Worm (Caenorhabditis elegans): ENCODE measurements around the gene F54D12.2.
"Not testable (repeated sequence)": the region's sequence is repeated elsewhere in the genome, so short reads cannot be mapped to it uniquely, and the experiment has no call there.

Gene F54D12.2

ce11 chrII:1437449-1438335 lies 39.2 kb downstream of the F54D12.2 start, which contains the start of gene nol-6:
Gene nol-6 (minus strand): TSS chrII:1437499.
- no peak for TF ChIP-seq flt-1 (GFP tag; IDR thresholded peaks at IDR 0.05)
- TF ChIP-seq hnd-1 (tag; optimal IDR thresholded peaks at IDR 0.05): no peak
- TF ChIP-seq pes-1 (GFP tag; IDR thresholded peaks at IDR 0.05): no peak
- TF ChIP-seq hmg-4 (GFP tag; optimal IDR thresholded peaks at IDR 0.05): no peak
- no peak for TF ChIP-seq sea-1 (GFP tag; conservative IDR thresholded peaks at IDR 0.05)

ce11 chrII:1438336-1438589 lies 39.8 kb downstream of the F54D12.2 start, which contains the start of gene Y51H7C.3:
Gene Y51H7C.3 (plus strand): TSS chrII:1438490.
- TF ChIP-seq hnd-1 (tag; optimal IDR thresholded peaks at IDR 0.05): no peak
- no peak for TF ChIP-seq F13C5.2 (tag; optimal IDR thresholded peaks at IDR 0.05)
- TF ChIP-seq ama-1 (optimal IDR thresholded peaks at IDR 0.05): no peak
- TF ChIP-seq ceh-36 (tag; optimal IDR thresholded peaks at IDR 0.05): no peak
- no peak for TF ChIP-seq tbx-11 (GFP tag; IDR thresholded peaks at IDR 0.05)
- no peak for TF ChIP-seq B0310.2 (tag; optimal IDR thresholded peaks at IDR 0.05)
- no peak for TF ChIP-seq ceh-13 (GFP tag; optimal IDR thresholded peaks at IDR 0.05)
- TF ChIP-seq sea-1 (GFP tag; conservative IDR thresholded peaks at IDR 0.05): no peak
- no peak for TF ChIP-seq flt-1 (GFP tag; IDR thresholded peaks at IDR 0.05)
- no peak for TF ChIP-seq scrt-1 (GFP tag; IDR thresholded peaks at IDR 0.05)
- TF ChIP-seq hmbx-1 (tag; optimal IDR thresholded peaks at IDR 0.05): no peak
- TF ChIP-seq tra-4 (tag; optimal IDR thresholded peaks at IDR 0.05): no peak
- no peak for TF ChIP-seq aly-1 (tag; optimal IDR thresholded peaks at IDR 0.05)
- TF ChIP-seq pes-1 (GFP tag; IDR thresholded peaks at IDR 0.05): no peak
- TF ChIP-seq tbx-37 (GFP tag; conservative IDR thresholded peaks at IDR 0.05): no peak
- TF ChIP-seq hmg-4 (GFP tag; optimal IDR thresholded peaks at IDR 0.05): no peak

ce11 chrII:1441479-1441878 lies 43.0 kb downstream of the F54D12.2 start:
- TF ChIP-seq ceh-36 (tag; optimal IDR thresholded peaks at IDR 0.05) (no peak), hmbx-1 (tag; optimal IDR thresholded peaks at IDR 0.05) (no peak), ama-1 (optimal IDR thresholded peaks at IDR 0.05) (no peak), ceh-13 (GFP tag; optimal IDR thresholded peaks at IDR 0.05) (no peak), hmg-4 (GFP tag; optimal IDR thresholded peaks at IDR 0.05) (no peak)

ce11 chrII:1444911-1445310 lies 46.4 kb downstream of the F54D12.2 start, which contains the start of gene scl-17:
Gene scl-17 (plus strand): TSS chrII:1445211.
- TF ChIP-seq aly-1 (tag; optimal IDR thresholded peaks at IDR 0.05) (no peak), scrt-1 (GFP tag; IDR thresholded peaks at IDR 0.05) (no peak), hmbx-1 (tag; optimal IDR thresholded peaks at IDR 0.05) (no peak), ets-7 (tag; optimal IDR thresholded peaks at IDR 0.05) (no peak), ceh-36 (tag; optimal IDR thresholded peaks at IDR 0.05) (no peak), ama-1 (optimal IDR thresholded peaks at IDR 0.05) (no peak), ceh-13 (GFP tag; optimal IDR thresholded peaks at IDR 0.05) (no peak), tbx-37 (GFP tag; conservative IDR thresholded peaks at IDR 0.05) (no peak), sea-1 (GFP tag; conservative IDR thresholded peaks at IDR 0.05) (no peak), flt-1 (GFP tag; IDR thresholded peaks at IDR 0.05) (no peak), F13C5.2 (tag; optimal IDR thresholded peaks at IDR 0.05) (no peak), tbx-11 (GFP tag; IDR thresholded peaks at IDR 0.05) (no peak), pes-1 (GFP tag; IDR thresholded peaks at IDR 0.05) (no peak), B0310.2 (tag; optimal IDR thresholded peaks at IDR 0.05) (no peak), tra-4 (tag; optimal IDR thresholded peaks at IDR 0.05) (no peak), hnd-1 (tag; optimal IDR thresholded peaks at IDR 0.05) (no peak), hmg-4 (GFP tag; optimal IDR thresholded peaks at IDR 0.05) (no peak)

- not testable (repeated sequence) for TF ChIP-seq pes-1 (GFP tag; IDR thresholded peaks at IDR 0.05); ceh-13 (GFP tag; optimal IDR thresholded peaks at IDR 0.05); tra-4 (tag; optimal IDR thresholded peaks at IDR 0.05)
Measured at ce11 chrII:1446696-1447293, 48.3 kb downstream of the F54D12.2 start, which contains the start of gene Y51H7C.12. Gene Y51H7C.12 (minus strand): TSS chrII:1446746.
